Fruit fly (Drosophila melanogaster) whole organism, prepupa: ENCODE results near the gene CG17378.
A peak's percentile ranks its signal among the peaks of the same experiment; 100 is the strongest.

Source experiments
- Blimp-1 ChIP-seq: fragments of 200-800 bp; sonication (Bioruptor generic); optimal IDR thresholded peaks from 3 replicates; lab custom pipeline; 2017; ENCODE audit warnings: missing biosample characterization, missing genetic modification characterization, mild to moderate bottlenecking, moderate library complexity, missing genetic modification reagents
- CG10631 ChIP-seq: fragments of 200-800 bp; sonication (Bioruptor generic); optimal IDR thresholded peaks from 2 replicates; lab custom pipeline; 2016; ENCODE audit warnings: missing biosample characterization, missing genetic modification characterization
- CG10669 ChIP-seq: fragments of 200-800 bp; sonication (Bioruptor generic); optimal IDR thresholded peaks from 3 replicates; lab custom pipeline; 2018; ENCODE audit warnings: missing biosample characterization, mild to moderate bottlenecking, missing genetic modification characterization, moderate library complexity
- CG11762 ChIP-seq: fragments of 200-800 bp; sonication (Bioruptor generic); optimal IDR thresholded peaks from 3 replicates; lab custom pipeline; 2016; ENCODE audit warnings: missing biosample characterization, missing genetic modification characterization; ENCODE audit not compliant: insufficient read depth
- CG1621 ChIP-seq: fragments of 200-800 bp; sonication (Bioruptor generic); optimal IDR thresholded peaks from 3 replicates; lab custom pipeline; 2018; ENCODE audit warnings: missing biosample characterization, mild to moderate bottlenecking, missing genetic modification characterization
- CG32006 ChIP-seq: fragments of 200-800 bp; sonication (Bioruptor generic); optimal IDR thresholded peaks from 3 replicates; lab custom pipeline; 2017; ENCODE audit warnings: missing biosample characterization, mild to moderate bottlenecking, missing genetic modification characterization
- CG34406 ChIP-seq: fragments of 200-800 bp; sonication (Bioruptor generic); optimal IDR thresholded peaks from 3 replicates; lab custom pipeline; 2016; ENCODE audit warnings: missing biosample characterization, missing genetic modification characterization
- CG4318 ChIP-seq: fragments of 200-800 bp; sonication (Bioruptor generic); optimal IDR thresholded peaks from 3 replicates; lab custom pipeline; 2017; ENCODE audit warnings: missing biosample characterization, mild to moderate bottlenecking, missing genetic modification characterization
- CG6163 ChIP-seq: fragments of 200-800 bp; sonication (Bioruptor generic); IDR thresholded peaks from 3 replicates; pipeline ENCODE4 v1.3.6; 2022; ENCODE audit warnings: missing biosample characterization, missing genetic modification characterization
- CG6276 ChIP-seq: fragments of 200-800 bp; sonication (Bioruptor generic); optimal IDR thresholded peaks from 2 replicates; lab custom pipeline; 2017; ENCODE audit warnings: missing biosample characterization, mild to moderate bottlenecking, missing genetic modification characterization
- CG7368 ChIP-seq: fragments of 200-800 bp; sonication (Bioruptor generic); optimal IDR thresholded peaks from 3 replicates; lab custom pipeline; 2016; ENCODE audit warnings: missing biosample characterization, missing genetic modification characterization
- CG8319 ChIP-seq: fragments of 200-800 bp; sonication (Bioruptor generic); optimal IDR thresholded peaks from 3 replicates; lab custom pipeline; 2016; ENCODE audit warnings: missing biosample characterization, missing genetic modification characterization
- CG9139 ChIP-seq: fragments of 200-800 bp; sonication (Bioruptor generic); optimal IDR thresholded peaks from 3 replicates; lab custom pipeline; 2017; ENCODE audit warnings: missing biosample characterization, mild to moderate bottlenecking, missing genetic modification characterization
- Eip78C ChIP-seq: fragments of 200-800 bp; sonication (Bioruptor generic); peaks from one replicate; lab custom pipeline; 2016; ENCODE audit warnings: missing biosample characterization, missing genetic modification characterization
- Ets21C ChIP-seq: fragments of 200-800 bp; sonication (Bioruptor generic); optimal IDR thresholded peaks from 3 replicates; lab custom pipeline; 2016; ENCODE audit warnings: missing biosample characterization, missing genetic modification characterization
- Ets96B ChIP-seq: fragments of 200-800 bp; optimal IDR thresholded peaks from 2 replicates; lab custom pipeline; 2019; ENCODE audit warnings: missing biosample characterization, mild to moderate bottlenecking, missing genetic modification characterization, moderate library complexity
- Hr38 ChIP-seq: sonication (Bioruptor generic); optimal IDR thresholded peaks from 2 replicates; lab custom pipeline; 2016; ENCODE audit warnings: missing biosample characterization, missing genetic modification characterization
- Hr39 ChIP-seq: fragments of 200-800 bp; sonication (Bioruptor generic); optimal IDR thresholded peaks from 2 replicates; lab custom pipeline; 2016; ENCODE audit warnings: missing biosample characterization, missing genetic modification characterization
- Met ChIP-seq: fragments of 200-800 bp; sonication (Bioruptor generic); optimal IDR thresholded peaks from 3 replicates; lab custom pipeline; 2016; ENCODE audit warnings: missing biosample characterization, missing genetic modification characterization
- Smox ChIP-seq: fragments of 200-800 bp; sonication (Bioruptor generic); optimal IDR thresholded peaks from 3 replicates; lab custom pipeline; 2016; ENCODE audit warnings: missing biosample characterization, missing genetic modification characterization
- Sox15 ChIP-seq: fragments of 200-800 bp; sonication (Bioruptor generic); optimal IDR thresholded peaks from 3 replicates; lab custom pipeline; 2016; ENCODE audit warnings: missing biosample characterization, missing genetic modification characterization
- achi ChIP-seq: fragments of 200-800 bp; sonication (Bioruptor generic); optimal IDR thresholded peaks from 3 replicates; lab custom pipeline; 2016; ENCODE audit warnings: missing biosample characterization, missing genetic modification characterization
- dac ChIP-seq: fragments of 200-800 bp; sonication (Bioruptor generic); optimal IDR thresholded peaks from 2 replicates; lab custom pipeline; 2017; ENCODE audit warnings: missing biosample characterization, mild to moderate bottlenecking, missing genetic modification characterization
- eg ChIP-seq: fragments of 200-800 bp; sonication (Bioruptor generic); IDR thresholded peaks from 3 replicates; pipeline ENCODE4 v1.3.6; 2022; ENCODE audit warnings: missing biosample characterization, missing genetic modification characterization
- esn ChIP-seq: fragments of 200-800 bp; sonication (Bioruptor generic); optimal IDR thresholded peaks from 2 replicates; lab custom pipeline; 2016; ENCODE audit warnings: missing biosample characterization, mild to moderate bottlenecking, missing genetic modification characterization, moderate library complexity
- fd59A ChIP-seq: fragments of 200-800 bp; sonication (Bioruptor generic); optimal IDR thresholded peaks from 2 replicates; lab custom pipeline; 2017; ENCODE audit warnings: missing biosample characterization, mild to moderate bottlenecking, missing genetic modification characterization, missing genetic modification reagents
- fd85E ChIP-seq: fragments of 200-800 bp; sonication (Bioruptor generic); optimal IDR thresholded peaks from 3 replicates; lab custom pipeline; 2016; ENCODE audit warnings: missing biosample characterization, missing genetic modification characterization
- fkh ChIP-seq: fragments of 200-800 bp; sonication (Bioruptor generic); optimal IDR thresholded peaks from 3 replicates; lab custom pipeline; 2017; ENCODE audit warnings: missing biosample characterization, mild to moderate bottlenecking, missing genetic modification characterization, moderate library complexity
- salr ChIP-seq, 2 experiments: fragments of 200-800 bp; sonication (Bioruptor generic); optimal IDR thresholded peaks; 3 replicates each; lab custom pipeline; 2016 to 2018; ENCODE audit warnings: missing biosample characterization in 2 of 2, missing genetic modification characterization in 2 of 2, mild to moderate bottlenecking in 1 of 2

CG17378 gene

dm6 chr2L:6819230-6820049, 45.6 kb downstream of the CG17378 start:
- TF ChIP-seq fd85E (GFP tag; lab: Kevin White, UChicago) (no peak), CG6276 (GFP tag; lab: Kevin White, UChicago) (no peak), CG32006 (GFP tag; lab: Kevin White, UChicago) (no peak), Met (no peak), Hr39 (GFP tag; lab: Kevin White, UChicago) (no peak)

dm6 chr2L:6821631-6822030, 47.8 kb downstream of the CG17378 start, which contains the start of gene sens-2:
Gene sens-2 (plus strand): TSS chr2L:6821934.
- peak; percentile 37; the same call in 2 of the 3 replicates for TF ChIP-seq CG6163 (GFP tag; lab: Robert Waterston, UW)
- TF ChIP-seq fd85E (GFP tag; lab: Kevin White, UChicago) = no peak
- TF ChIP-seq CG7368 = peak; percentile 1
- TF ChIP-seq CG34406 (GFP tag; lab: Kevin White, UChicago) = peak; percentile 20

- TF ChIP-seq esn (GFP tag; lab: Kevin White, UChicago) (no peak), CG7368 (no peak), Hr38 (GFP tag; lab: Kevin White, UChicago) (no peak), Hr39 (GFP tag; lab: Kevin White, UChicago) (no peak), salr (GFP tag; optimal IDR thresholded peaks at IDR 0.05; lab: Kevin White, UChicago) (no peak), CG10669 (GFP tag; lab: Kevin White, UChicago) (no peak), fkh (GFP tag; lab: Kevin White, UChicago) (no peak), Ets96B (tag; lab: Kevin White, UChicago) (no peak)
Measured at dm6 chr2L:6822044-6822443, 48.2 kb downstream of the CG17378 start.

DNA sequence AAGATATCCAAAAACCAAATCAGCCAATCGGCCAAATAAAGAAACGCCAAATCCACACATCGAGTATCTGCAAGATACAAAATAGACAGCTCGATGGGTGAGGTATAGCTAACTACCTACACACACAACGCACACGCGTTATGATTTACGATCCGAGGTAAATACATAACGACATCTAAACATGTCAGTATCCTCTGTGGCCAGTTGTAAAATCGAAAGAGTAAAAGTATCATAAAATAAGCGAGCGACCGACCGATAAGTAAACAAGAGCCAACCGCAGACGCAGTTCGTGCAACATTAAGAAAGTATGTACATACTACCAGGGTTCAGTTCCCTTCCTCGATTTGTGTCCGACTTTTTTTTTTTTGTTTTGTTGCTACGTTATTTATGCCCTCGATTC, 52.5 kb downstream of the CG17378 start:
- TF ChIP-seq achi (GFP tag; lab: Kevin White, UChicago) (no peak), eg (GFP tag; lab: Robert Waterston, UW) (no peak), Blimp-1 (GFP tag; lab: Kevin White, UChicago) (no peak), fkh (GFP tag; lab: Kevin White, UChicago) (peak; percentile 50), Met (no peak)
- TF ChIP-seq, all 60 proteins: peak for 1

dm6 chr2L:6827558-6828122, 53.8 kb downstream of the CG17378 start:
- TF ChIP-seq CG1621 (tag; lab: Kevin White, UChicago) (no peak), dac (GFP tag; lab: Kevin White, UChicago) (no peak), Eip78C (no peak), achi (GFP tag; lab: Kevin White, UChicago) (no peak), fd59A (GFP tag; lab: Kevin White, UChicago) (no peak), CG11762 (GFP tag; lab: Kevin White, UChicago) (no peak), CG8319 (GFP tag; lab: Kevin White, UChicago) (no peak), fkh (GFP tag; lab: Kevin White, UChicago) (no peak), Hr38 (GFP tag; lab: Kevin White, UChicago) (no peak), Smox (GFP tag; lab: Kevin White, UChicago) (no peak), salr (GFP tag; optimal IDR thresholded peaks at IDR 0.05; lab: Kevin White, UChicago) (no peak), esn (GFP tag; lab: Kevin White, UChicago) (no peak), Sox15 (GFP tag; lab: Kevin White, UChicago) (no peak), CG4318 (GFP tag; lab: Kevin White, UChicago) (no peak), Ets96B (tag; lab: Kevin White, UChicago) (no peak), Hr39 (GFP tag; lab: Kevin White, UChicago) (no peak), Ets21C (GFP tag; lab: Kevin White, UChicago) (no peak), CG10631 (no peak), CG9139 (GFP tag; lab: Kevin White, UChicago) (no peak)
